Worm (Caenorhabditis elegans): Measurements from ENCODE around the gene F13E9.15.

Gene F13E9.15

DNA sequence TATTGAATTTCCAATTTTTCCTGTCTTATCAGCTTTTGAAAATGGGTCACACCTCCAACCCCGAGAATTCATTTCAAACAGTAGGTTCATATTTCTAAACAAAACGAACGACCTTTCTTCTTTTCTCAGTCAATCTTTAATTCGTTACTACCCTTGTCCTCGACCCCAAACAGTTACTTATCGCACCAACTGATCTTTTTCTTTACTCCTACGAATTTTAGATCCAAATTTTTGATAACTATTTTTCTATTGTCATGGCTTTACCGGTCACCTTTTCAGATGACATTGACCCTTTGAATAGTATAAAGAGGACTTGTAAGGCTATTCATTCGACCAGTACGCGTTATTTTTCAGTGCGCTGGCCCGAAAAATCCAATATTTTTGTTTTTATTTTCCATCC, 26.5 kb upstream of the F13E9.15 start:
- TF ChIP-seq nhr-25 (tag; optimal IDR thresholded peaks at IDR 0.05) (peak; percentile 47), ceh-28 (tag; optimal IDR thresholded peaks at IDR 0.05) (no peak), nhr-23 (tag; optimal IDR thresholded peaks at IDR 0.05) (peak; percentile 60), elt-1 (tag; optimal IDR thresholded peaks at IDR 0.05) (peak; percentile 91), elt-2 (tag; optimal IDR thresholded peaks at IDR 0.05) (no peak)

DNA sequence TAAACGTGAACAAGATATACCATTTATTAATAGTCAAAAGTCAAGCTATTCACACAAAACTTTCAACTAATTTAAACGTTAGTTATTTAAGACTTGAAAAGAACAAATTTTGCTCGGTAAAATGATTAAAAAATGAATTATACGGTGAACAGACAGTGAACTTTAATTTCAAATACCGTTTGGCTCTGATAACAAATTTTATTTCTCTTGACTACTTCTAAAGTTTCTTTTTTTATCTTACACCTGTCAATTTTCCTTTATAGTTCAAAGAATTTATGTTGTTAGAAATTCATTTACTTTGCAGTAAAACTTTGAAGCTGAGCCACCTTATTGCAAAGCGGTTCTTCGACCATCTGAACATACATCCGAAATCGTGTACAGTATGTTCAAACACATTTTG, 25.7 kb upstream of the F13E9.15 start, which contains the start of gene ZK593.3:
Gene ZK593.3, plus strand, starts transcription at position 301 of the 400 bp plus-strand sequence.
- TF ChIP-seq fkh-2 (tag; optimal IDR thresholded peaks at IDR 0.05) = no peak
- TF ChIP-seq skn-1 (tag; optimal IDR thresholded peaks at IDR 0.05) = no peak
- no peak for TF ChIP-seq eor-1 (tag; optimal IDR thresholded peaks at IDR 0.05)
- peak; percentile 5 for TF ChIP-seq pqm-1 (tag; optimal IDR thresholded peaks at IDR 0.05)
- no peak for TF ChIP-seq nhr-28 (tag; optimal IDR thresholded peaks at IDR 0.05)
- TF ChIP-seq nhr-43 (tag; optimal IDR thresholded peaks at IDR 0.05; ENCODE audit: poor library complexity, severe bottlenecking) = no peak
- no peak for TF ChIP-seq ceh-16 (tag; optimal IDR thresholded peaks at IDR 0.05)
- TF ChIP-seq nhr-11 (tag; optimal IDR thresholded peaks at IDR 0.05) = no peak

DNA sequence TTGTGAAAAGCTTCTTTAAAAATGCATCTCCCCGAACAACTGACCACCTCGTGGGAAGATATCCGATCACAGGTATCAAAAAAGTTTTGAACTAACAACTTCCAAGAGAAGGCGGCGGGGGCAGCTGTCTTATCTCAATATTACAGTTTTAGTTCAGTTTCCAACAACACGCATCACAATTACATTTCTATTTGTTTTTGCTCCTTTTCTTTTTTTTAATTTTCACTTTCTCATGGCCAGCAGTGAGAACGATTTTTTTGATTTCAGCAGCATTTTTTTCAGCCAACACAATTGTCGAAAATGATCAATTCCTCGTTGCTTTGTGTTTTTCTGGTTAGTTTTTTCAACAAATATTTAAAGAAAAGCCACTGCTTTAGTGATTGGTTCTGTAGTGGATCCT, 23.4 kb upstream of the F13E9.15 start, which contains the start of gene ZK593.2:
Gene ZK593.2, plus strand, starts transcription at position 301 of the 400 bp plus-strand sequence.
- TF ChIP-seq ztf-11 (tag; optimal IDR thresholded peaks at IDR 0.05) (no peak), elt-2 (tag; optimal IDR thresholded peaks at IDR 0.05) (peak; percentile 40)

DNA sequence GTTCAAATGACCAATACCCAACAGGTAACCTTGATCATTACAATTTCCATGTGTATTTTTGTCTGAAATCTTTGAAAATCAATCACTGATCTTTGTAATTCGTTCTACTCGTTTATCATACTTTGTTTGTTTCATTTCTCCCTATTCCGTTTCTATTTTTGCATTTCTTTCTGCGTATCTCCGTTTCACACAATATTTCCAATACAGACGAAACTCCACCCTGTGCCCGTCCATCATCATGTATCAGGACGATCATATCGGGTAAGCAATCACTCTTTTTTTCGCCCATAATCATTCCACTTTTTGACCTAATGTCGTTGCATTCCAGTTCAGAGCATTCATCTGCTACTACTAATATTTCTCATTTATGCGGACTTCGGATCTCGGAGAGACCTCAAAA, 20.0 kb upstream of the F13E9.15 start, which contains the start of gene pyk-2:
Gene pyk-2, plus strand, starts transcription at position 206 of the 400 bp plus-strand sequence.
- TF ChIP-seq nhr-25 (tag; optimal IDR thresholded peaks at IDR 0.05) (no peak), pqm-1 (tag; optimal IDR thresholded peaks at IDR 0.05) (peak; percentile 67), elt-2 (tag; optimal IDR thresholded peaks at IDR 0.05) (peak; percentile 79)

DNA sequence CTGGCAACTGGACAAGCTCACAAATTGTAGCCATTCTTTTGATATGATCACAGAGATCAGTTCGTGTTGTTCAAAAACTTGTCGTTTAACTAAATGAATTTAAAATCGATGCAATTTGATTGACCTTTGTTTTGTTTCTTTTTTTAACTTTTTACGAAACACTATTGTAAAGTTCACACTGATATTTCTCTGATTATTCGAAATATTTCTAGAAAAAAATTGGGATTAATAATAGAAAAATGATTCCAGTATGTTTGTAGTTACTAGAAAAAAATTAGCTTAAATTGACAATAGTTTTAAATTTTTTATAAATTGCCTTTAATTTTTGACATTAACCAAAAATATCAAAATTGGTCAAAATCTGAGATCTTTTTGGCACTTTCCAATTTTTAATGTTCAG, 19.5 kb upstream of the F13E9.15 start, which contains the start of gene ZK596.2:
Gene ZK596.2, minus strand, starts transcription at position 101 of the 400 bp plus-strand sequence.
- no peak for TF ChIP-seq nhr-67 (tag; optimal IDR thresholded peaks at IDR 0.05)
- no peak for TF ChIP-seq elt-2 (tag; optimal IDR thresholded peaks at IDR 0.05)
- no peak for TF ChIP-seq nhr-77 (tag; optimal IDR thresholded peaks at IDR 0.05)
- no peak for TF ChIP-seq daf-12 (tag; optimal IDR thresholded peaks at IDR 0.05)
- no peak for TF ChIP-seq fos-1 (tag; optimal IDR thresholded peaks at IDR 0.05)
- no peak for TF ChIP-seq elt-3 (tag; optimal IDR thresholded peaks at IDR 0.05)
- TF ChIP-seq fkh-2 (tag; optimal IDR thresholded peaks at IDR 0.05) = no peak
- no peak for TF ChIP-seq nhr-43 (tag; optimal IDR thresholded peaks at IDR 0.05; ENCODE audit: poor library complexity, severe bottlenecking)
- TF ChIP-seq nhr-237 (tag; optimal IDR thresholded peaks at IDR 0.05) = no peak
- TF ChIP-seq nhr-23 (tag; optimal IDR thresholded peaks at IDR 0.05) = no peak
- TF ChIP-seq eor-1 (tag; optimal IDR thresholded peaks at IDR 0.05) = no peak
- no peak for TF ChIP-seq ceh-9 (tag; optimal IDR thresholded peaks at IDR 0.05)
- no peak for TF ChIP-seq jun-1 (tag; optimal IDR thresholded peaks at IDR 0.05)
- no peak for TF ChIP-seq ceh-16 (tag; optimal IDR thresholded peaks at IDR 0.05)
- TF ChIP-seq nhr-28 (tag; optimal IDR thresholded peaks at IDR 0.05) = no peak
- TF ChIP-seq fkh-10 (GFP tag; optimal IDR thresholded peaks at IDR 0.05) = no peak
- TF ChIP-seq aly-2 (tag; optimal IDR thresholded peaks at IDR 0.05) = no peak

DNA sequence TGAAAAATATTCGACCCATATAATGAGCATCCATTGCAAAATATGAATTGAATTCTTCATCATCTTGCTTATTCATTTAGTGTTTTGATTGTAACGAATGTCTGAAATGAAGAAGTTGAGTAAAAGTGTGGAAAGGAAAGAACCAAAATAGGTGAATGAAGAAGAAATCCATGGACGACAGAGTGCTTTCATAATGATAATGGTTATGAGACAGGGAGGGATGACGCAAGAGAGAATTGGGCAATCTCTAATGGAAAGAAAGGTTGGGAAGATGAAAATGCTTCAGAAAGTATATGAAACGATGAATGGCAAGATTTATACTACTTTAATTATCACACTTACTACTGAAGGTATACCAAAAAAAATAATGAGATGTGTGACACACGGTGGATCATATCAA, 14.6 kb upstream of the F13E9.15 start, which contains the start of gene ZK596.3:
Gene ZK596.3, minus strand, starts transcription at position 101 of the 400 bp plus-strand sequence.
- no peak for TF ChIP-seq elt-3 (tag; optimal IDR thresholded peaks at IDR 0.05)
- TF ChIP-seq aly-2 (tag; optimal IDR thresholded peaks at IDR 0.05) = no peak
- no peak for TF ChIP-seq zag-1 (tag; optimal IDR thresholded peaks at IDR 0.05)
- no peak for TF ChIP-seq nhr-77 (tag; optimal IDR thresholded peaks at IDR 0.05)
- TF ChIP-seq nhr-25 (tag; optimal IDR thresholded peaks at IDR 0.05) = no peak

DNA sequence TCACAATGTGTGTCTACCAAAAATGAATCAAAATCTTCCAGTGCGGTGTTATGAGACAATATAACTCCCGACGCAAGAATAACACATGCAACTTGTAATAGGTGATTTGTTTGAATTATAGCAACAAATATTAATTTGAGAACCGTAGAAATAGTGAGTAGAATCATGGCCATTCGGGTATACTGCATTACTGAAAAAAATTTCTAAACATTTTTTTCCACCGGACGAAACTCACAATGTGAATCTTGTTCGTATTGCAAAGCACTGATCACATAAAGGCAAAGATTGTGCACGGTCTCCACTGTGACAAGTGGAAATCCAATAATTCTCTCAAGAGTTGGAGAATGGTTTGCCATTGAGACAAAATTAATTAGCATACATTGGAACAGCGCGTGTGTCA, 12.8 kb upstream of the F13E9.15 start:
- TF ChIP-seq unc-62 (GFP tag; optimal IDR thresholded peaks at IDR 0.05) = no peak
- no peak for TF ChIP-seq ceh-16 (tag; optimal IDR thresholded peaks at IDR 0.05)
- TF ChIP-seq ztf-4 (tag; optimal IDR thresholded peaks at IDR 0.05) = no peak
- no peak for TF ChIP-seq egl-5 (tag; optimal IDR thresholded peaks at IDR 0.05)
- no peak for TF ChIP-seq unc-39 (tag; optimal IDR thresholded peaks at IDR 0.05)
- TF ChIP-seq fkh-2 (tag; optimal IDR thresholded peaks at IDR 0.05) = no peak
- TF ChIP-seq ama-1 (optimal IDR thresholded peaks at IDR 0.05) = no peak
- TF ChIP-seq egl-27 (tag; optimal IDR thresholded peaks at IDR 0.05) = no peak
- no peak for TF ChIP-seq pqm-1 (tag; optimal IDR thresholded peaks at IDR 0.05)
- TF ChIP-seq nhr-67 (tag; optimal IDR thresholded peaks at IDR 0.05) = no peak
- TF ChIP-seq lin-15B (tag; optimal IDR thresholded peaks at IDR 0.05) = no peak
- TF ChIP-seq nfya-1 (tag; optimal IDR thresholded peaks at IDR 0.05; ENCODE audit: insufficient read depth) = no peak
